Worm (Caenorhabditis elegans) whole organism, young adult: ENCODE measurements around the gene Y119D3B.14.

Experiments used
- madf-6 ChIP-seq: fragments of 200-800 bp; sonication (Bioruptor generic); IDR thresholded peaks from 2 replicates; pipeline ENCODE4 v1.3.6; 2022; ENCODE audit warnings: missing genetic modification reagents, missing genetic modification characterization, missing compliant biosample characterization
- snpc-4 ChIP-seq, 5 experiments: fragments of 150-350 bp in 1 of 5; sonication (generic microtip) in 4 of 5; optimal IDR thresholded peaks; 2 replicates each; lab custom pipeline; 2014 to 2018; ENCODE audit warnings: missing genetic modification characterization in 5 of 5, missing biosample characterization in 3 of 5, antibody characterized with exemption in 2 of 5, mild to moderate bottlenecking in 2 of 5, missing compliant biosample characterization in 2 of 5, missing genotype in 2 of 5, moderate library complexity in 2 of 5, missing genetic modification reagents in 1 of 5

- TF ChIP-seq snpc-4 (GFP tag; optimal IDR thresholded peaks at IDR 0.05; lab: Kevin White, UChicago) (no peak), snpc-4 (tag; optimal IDR thresholded peaks at IDR 0.05; lab: Kevin White, UChicago) (no peak), madf-6 (GFP tag; lab: Robert Waterston, UW) (no peak)
Observed at ce11 chrIII:1151680-1152079, 41.9 kb downstream of the Y119D3B.14 start, which contains the start of gene cdh-12.
